Fruit fly (Drosophila melanogaster) Kc167 (cell line): Measurements from ENCODE around the gene CG9270.

ENCODE experiments used
- Myc ChIP-seq: fragments of >200 bp; optimal IDR thresholded peaks from 2 replicates; lab custom pipeline; 2017; ENCODE audit warnings: missing external identifiers
- h ChIP-seq: fragments of >200 bp; optimal IDR thresholded peaks from 3 replicates; lab custom pipeline; 2018; ENCODE audit warnings: missing external identifiers
- insv ChIP-seq: fragments of >200 bp; optimal IDR thresholded peaks from 3 replicates; lab custom pipeline; 2018; ENCODE audit warnings: missing external identifiers
- psq ChIP-seq: fragments of >200 bp; optimal IDR thresholded peaks from 2 replicates; lab custom pipeline; 2017; ENCODE audit warnings: missing external identifiers
- ttk ChIP-seq: sonication (Bioruptor generic); optimal IDR thresholded peaks from 2 replicates; lab custom pipeline; 2017; ENCODE audit warnings: missing external identifiers

DNA sequence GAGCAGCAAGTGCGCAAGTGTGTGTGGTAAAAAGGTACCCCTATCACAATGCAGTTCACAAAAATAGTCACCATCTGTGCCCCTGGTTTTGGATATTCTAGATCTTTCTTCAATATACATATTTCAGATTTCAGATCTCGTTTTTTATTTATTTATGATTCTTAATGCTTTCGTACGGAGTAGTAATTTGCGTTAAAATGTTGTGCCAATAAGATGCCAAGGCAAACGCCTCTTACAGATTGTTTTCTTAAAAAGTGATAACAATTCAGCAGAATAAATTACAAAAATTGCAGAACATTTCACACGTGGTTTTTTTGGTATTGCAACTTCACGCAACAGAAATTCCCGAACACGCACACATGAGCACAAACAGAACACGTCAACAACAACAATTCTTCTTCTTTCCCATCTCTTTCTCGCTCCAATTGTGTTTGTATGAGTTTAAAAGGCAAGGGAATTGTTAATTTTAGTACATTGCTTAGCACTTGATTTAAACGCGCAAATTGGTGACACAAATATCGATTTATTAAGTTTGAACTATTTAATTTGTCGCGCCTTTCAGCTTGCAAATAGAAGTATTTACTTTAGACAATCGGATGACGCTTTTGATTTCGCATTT is 15.7 kb downstream of the CG9270 start:
- TF ChIP-seq psq (no peak), insv (lab: Kevin White, UChicago) (no peak), ttk (no peak), h (lab: Kevin White, UChicago) (no peak), Myc (lab: Kevin White, UChicago) (no peak)
